Worm (Caenorhabditis elegans) whole organism, L1 larva: ENCODE results near the gene cdka-1.

Experiments
- mdl-1 ChIP-seq, 2 experiments: fragments of 150-350 bp; optimal IDR thresholded peaks; 2 replicates each; lab custom pipeline; 2014 to 2017; ENCODE audit warnings: missing biosample characterization in 2 of 2, missing genetic modification characterization in 2 of 2, inconsistent platforms in 1 of 2
- nhr-12 ChIP-seq: sonication (generic microtip); optimal IDR thresholded peaks from 2 replicates; lab custom pipeline; 2017; ENCODE audit warnings: missing biosample characterization, missing genetic modification characterization
- nhr-77 ChIP-seq: fragments of 150-350 bp; optimal IDR thresholded peaks from 2 replicates; lab custom pipeline; 2014; ENCODE audit warnings: missing biosample characterization, missing genetic modification characterization
- snpc-4 ChIP-seq: fragments of 150-350 bp; optimal IDR thresholded peaks from 2 replicates; lab custom pipeline; 2014; ENCODE audit warnings: missing biosample characterization, missing genetic modification characterization
- zag-1 ChIP-seq: fragments of 150-350 bp; optimal IDR thresholded peaks from 2 replicates; lab custom pipeline; 2014; ENCODE audit warnings: missing biosample characterization, missing genetic modification characterization

- no peak for TF ChIP-seq nhr-12 (tag; lab: Kevin White, UChicago)
- TF ChIP-seq snpc-4 (tag; lab: Kevin White, UChicago) = no peak
- TF ChIP-seq nhr-77 (tag; lab: Kevin White, UChicago) = no peak
- TF ChIP-seq zag-1 (tag; lab: Kevin White, UChicago) = no peak
- no peak for TF ChIP-seq mdl-1 (tag; optimal IDR thresholded peaks at IDR 0.05; lab: Kevin White, UChicago)
These were observed 48.1 kb downstream of the cdka-1 start, which contains the start of gene T04A8.13 for ce11 chrIII:4706678-4707077.
